Worm (Caenorhabditis elegans): ENCODE measurements around the gene T26A5.8.

DNA sequence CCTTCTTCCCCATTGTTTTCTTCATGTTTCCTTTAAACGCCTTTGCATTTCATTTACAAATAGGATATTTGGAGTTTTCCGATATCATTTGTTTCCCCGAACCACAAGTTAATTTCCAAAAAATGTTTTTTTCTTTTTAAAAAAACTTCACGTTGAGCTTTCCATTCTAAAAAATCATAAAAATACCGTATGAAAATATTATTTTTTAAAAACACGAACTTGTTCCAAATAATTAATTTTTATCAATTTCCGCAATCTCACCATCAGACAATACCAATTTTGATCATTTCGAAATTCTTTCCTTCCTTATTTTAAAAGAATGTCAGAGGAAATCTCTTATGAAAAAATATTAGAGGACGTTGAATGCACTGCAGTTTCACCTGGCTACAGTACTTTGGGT lies 8.8 kb upstream of the T26A5.8 start, which contains the start of gene wht-6:
- TF ChIP-seq ama-1 (optimal IDR thresholded peaks at IDR 0.05), result no peak
- no peak for TF ChIP-seq scrt-1 (GFP tag; IDR thresholded peaks at IDR 0.05)
- TF ChIP-seq flt-1 (GFP tag; IDR thresholded peaks at IDR 0.05), result no peak
- TF ChIP-seq ceh-36 (tag; optimal IDR thresholded peaks at IDR 0.05), result no peak
- no peak for TF ChIP-seq tbx-11 (GFP tag; IDR thresholded peaks at IDR 0.05)
- TF ChIP-seq F13C5.2 (tag; optimal IDR thresholded peaks at IDR 0.05), result no peak

Data from whole organism, early embryonic.